Worm (Caenorhabditis elegans) whole organism, young adult: ENCODE data around the gene B0001.8.
"Not testable (repeated sequence)": the region's sequence is repeated elsewhere in the genome, so short reads cannot be mapped to it uniquely, and the experiment has no call there.

Experiments used
- B0336.3 ChIP-seq: fragments of 200-800 bp; sonication (Bioruptor generic); IDR thresholded peaks from 2 replicates; pipeline ENCODE4 v1.3.6; 2022; ENCODE audit warnings: missing genetic modification characterization, missing compliant biosample characterization
- C06A6.2 ChIP-seq: fragments of 200-800 bp; sonication (Bioruptor generic); conservative IDR thresholded peaks from 2 replicates; pipeline ENCODE4 v1.3.6; 2022; ENCODE audit warnings: missing genetic modification characterization, missing compliant biosample characterization
- F37B4.10 ChIP-seq: fragments of 200-800 bp; sonication (Bioruptor generic); IDR thresholded peaks from 2 replicates; pipeline ENCODE4 v1.3.6; 2022; ENCODE audit warnings: missing genetic modification characterization, missing compliant biosample characterization
- F57A8.1 ChIP-seq: fragments of 200-800 bp; sonication (Bioruptor generic); optimal IDR thresholded peaks from 2 replicates; lab custom pipeline; 2018; ENCODE audit warnings: mild to moderate bottlenecking, missing genetic modification characterization, moderate library complexity, missing compliant biosample characterization
- K11D2.4 ChIP-seq: fragments of 200-800 bp; sonication (Bioruptor generic); IDR thresholded peaks from 2 replicates; pipeline ENCODE4 v1.3.6; 2022; ENCODE audit warnings: missing genetic modification reagents, missing genetic modification characterization, missing compliant biosample characterization
- T26A5.8 ChIP-seq: sonication (generic microtip); optimal IDR thresholded peaks from 2 replicates; lab custom pipeline; 2016; ENCODE audit warnings: missing genetic modification characterization, missing compliant biosample characterization
- Y53F4B.3 ChIP-seq: fragments of 200-800 bp; sonication (Bioruptor generic); IDR thresholded peaks from 2 replicates; pipeline ENCODE4 v1.3.6; 2022; ENCODE audit warnings: missing genetic modification reagents, missing genetic modification characterization, missing compliant biosample characterization
- Y79H2A.3 ChIP-seq: fragments of 200-800 bp; sonication (Bioruptor generic); conservative IDR thresholded peaks from 2 replicates; pipeline ENCODE4 v1.3.6; 2022; ENCODE audit warnings: missing genetic modification reagents, missing genetic modification characterization, missing compliant biosample characterization
- aptf-2 ChIP-seq: fragments of 200-800 bp; sonication (Bioruptor generic); conservative IDR thresholded peaks from 2 replicates; pipeline ENCODE4 v1.3.6; 2022; ENCODE audit warnings: missing genetic modification reagents, missing genetic modification characterization, missing compliant biosample characterization
- cebp-1 ChIP-seq, 2 experiments: fragments of 200-800 bp in 1 of 2; sonication (Bioruptor generic) in 1 of 2; sonication (generic microtip) in 1 of 2; IDR thresholded peaks in 1 of 2; optimal IDR thresholded peaks in 1 of 2; 2 replicates each; pipeline versions ENCODE4 v1.3.6 to Lab custom; 2017 to 2022; ENCODE audit warnings: missing compliant biosample characterization in 2 of 2, missing genetic modification characterization in 2 of 2, mild to moderate bottlenecking in 1 of 2, missing genetic modification reagents in 1 of 2, moderate library complexity in 1 of 2
- cebp-2 ChIP-seq: fragments of 200-800 bp; sonication (Bioruptor generic); IDR thresholded peaks from 2 replicates; pipeline ENCODE4 v1.3.6; 2022; ENCODE audit warnings: missing genetic modification characterization, missing compliant biosample characterization
- ceh-100 ChIP-seq: fragments of 200-800 bp; sonication (Bioruptor generic); IDR thresholded peaks from 2 replicates; pipeline ENCODE4 v1.3.6; 2022; ENCODE audit warnings: missing genetic modification reagents, missing genetic modification characterization, missing compliant biosample characterization
- egl-18 ChIP-seq: fragments of 200-800 bp; sonication (Bioruptor generic); IDR thresholded peaks from 2 replicates; pipeline ENCODE4 v1.3.6; 2022; ENCODE audit warnings: missing genetic modification reagents, missing genetic modification characterization, missing compliant biosample characterization
- ets-4 ChIP-seq: fragments of 200-800 bp; sonication (Bioruptor generic); optimal IDR thresholded peaks from 2 replicates; lab custom pipeline; 2018; ENCODE audit warnings: mild to moderate bottlenecking, missing genetic modification characterization, missing compliant biosample characterization
- fkh-3 ChIP-seq: sonication (generic microtip); optimal IDR thresholded peaks from 2 replicates; lab custom pipeline; 2016; ENCODE audit warnings: mild to moderate bottlenecking, missing genetic modification characterization, missing compliant biosample characterization
- him-1 ChIP-seq: sonication (generic microtip); optimal IDR thresholded peaks from 2 replicates; lab custom pipeline; 2016; ENCODE audit warnings: missing genotype, missing genetic modification reagents, missing genetic modification characterization, missing compliant biosample characterization
- hmg-1.2 ChIP-seq: fragments of 200-800 bp; sonication (Bioruptor generic); IDR thresholded peaks from 2 replicates; pipeline ENCODE4 v1.3.6; 2022; ENCODE audit warnings: missing genetic modification reagents, missing genetic modification characterization, missing compliant biosample characterization
- madf-10 ChIP-seq: sonication (generic microtip); optimal IDR thresholded peaks from 2 replicates; lab custom pipeline; 2016; ENCODE audit warnings: mild to moderate bottlenecking, missing genetic modification characterization, missing compliant biosample characterization
- madf-3 ChIP-seq: fragments of 200-800 bp; sonication (Bioruptor generic); IDR thresholded peaks from 2 replicates; pipeline ENCODE4 v1.3.6; 2022; ENCODE audit warnings: missing genetic modification reagents, missing genetic modification characterization, missing compliant biosample characterization
- nfya-2 ChIP-seq: fragments of 200-800 bp; sonication (Bioruptor generic); IDR thresholded peaks from 2 replicates; pipeline ENCODE4 v1.3.6; 2022; ENCODE audit warnings: missing genetic modification reagents, missing genetic modification characterization, missing compliant biosample characterization
- nhr-120 ChIP-seq: fragments of 200-800 bp; sonication (Bioruptor generic); IDR thresholded peaks from 2 replicates; pipeline ENCODE4 v1.3.6; 2022; ENCODE audit warnings: missing genetic modification characterization, missing compliant biosample characterization
- nhr-27 ChIP-seq: fragments of 200-800 bp; sonication (Bioruptor generic); optimal IDR thresholded peaks from 2 replicates; lab custom pipeline; 2018; ENCODE audit warnings: mild to moderate bottlenecking, missing genetic modification characterization, moderate library complexity, missing compliant biosample characterization
- nhr-80 ChIP-seq: sonication (generic microtip); optimal IDR thresholded peaks from 2 replicates; lab custom pipeline; 2016; ENCODE audit warnings: missing genetic modification characterization, missing compliant biosample characterization
- pha-4 ChIP-seq: fragments of 150-350 bp; sonication (generic microtip); optimal IDR thresholded peaks from 2 replicates; lab custom pipeline; 2014; ENCODE audit warnings: missing biosample characterization, missing genetic modification reagents, missing genetic modification characterization
- repo-1 ChIP-seq: sonication (generic microtip); optimal IDR thresholded peaks from 2 replicates; lab custom pipeline; 2017; ENCODE audit warnings: mild to moderate bottlenecking, missing genetic modification characterization, missing compliant biosample characterization
- sea-2 ChIP-seq: fragments of 200-800 bp; sonication (Bioruptor generic); IDR thresholded peaks from 2 replicates; pipeline ENCODE4 v1.3.6; 2022; ENCODE audit warnings: missing genetic modification characterization, missing compliant biosample characterization
- xnd-1 ChIP-seq: sonication (generic microtip); optimal IDR thresholded peaks from 2 replicates; lab custom pipeline; 2016; ENCODE audit warnings: missing genotype, missing genetic modification reagents, missing genetic modification characterization, missing compliant biosample characterization
- ztf-25 ChIP-seq: fragments of 200-800 bp; sonication (Bioruptor generic); IDR thresholded peaks from 2 replicates; pipeline ENCODE4 v1.3.6; 2022; ENCODE audit warnings: missing genetic modification reagents, missing genetic modification characterization, missing compliant biosample characterization

B0001.8 gene

DNA sequence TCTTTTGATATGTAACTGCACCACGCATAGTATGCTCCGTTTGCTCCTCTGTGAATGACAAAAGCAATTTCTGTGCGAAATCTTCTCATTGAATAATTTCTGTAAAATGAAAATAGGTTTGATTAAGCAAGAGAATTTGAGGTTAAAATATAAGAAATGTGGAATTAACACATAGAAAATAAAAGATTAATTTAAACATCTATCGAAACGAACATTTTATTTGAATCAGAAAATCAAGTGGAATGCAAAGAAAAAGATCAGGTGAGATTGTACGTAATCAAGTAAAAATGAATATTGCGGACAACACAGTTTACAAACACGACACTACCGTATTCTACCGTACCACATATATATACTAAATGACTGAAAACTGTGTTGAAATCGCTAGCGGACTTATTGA is at the start of gene B0001.8:
B0001.8 (minus strand) TSS at position 101 of the 400 bp plus-strand sequence.
- 0 out of 2 replicates have a peak, but pooled peaks have one; percentile 41 for TF ChIP-seq Y79H2A.3 (GFP tag; lab: Robert Waterston, UW)
- no peak for TF ChIP-seq K11D2.4 (GFP tag; lab: Robert Waterston, UW)

DNA sequence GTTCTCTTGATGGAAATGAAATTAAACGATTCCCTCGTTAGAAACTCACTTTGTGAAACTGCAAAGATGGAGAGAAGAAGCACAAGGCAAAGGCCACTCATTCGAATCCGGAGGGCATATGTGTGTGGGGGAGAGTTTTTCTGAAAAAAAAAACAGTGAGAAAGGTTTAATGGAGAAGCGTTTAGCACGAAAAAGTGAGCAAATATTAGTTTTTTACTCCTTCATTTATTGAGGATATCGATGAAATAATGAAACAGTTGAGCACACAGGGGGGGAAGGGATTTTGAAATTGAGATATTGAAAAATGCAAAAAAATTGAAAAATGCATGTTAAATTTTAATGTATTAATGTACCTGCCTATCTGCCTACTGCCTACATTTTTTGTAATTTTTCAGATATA is 37.4 kb upstream of the B0001.8 start, which contains the start of gene nlr-1:
nlr-1 (minus strand) TSS at position 101 of the 400 bp plus-strand sequence.
- not testable (repeated sequence) for TF ChIP-seq repo-1 (tag; lab: Kevin White, UChicago); F57A8.1 (GFP tag; lab: Kevin White, UChicago); sea-2 (GFP tag; lab: Robert Waterston, UW)

- TF ChIP-seq madf-3, result 0 out of 2 replicates have a peak, but pooled peaks have one; percentile 24
Observed at ce11 chrIV:12170396-12170795, 29.5 kb upstream of the B0001.8 start.

DNA sequence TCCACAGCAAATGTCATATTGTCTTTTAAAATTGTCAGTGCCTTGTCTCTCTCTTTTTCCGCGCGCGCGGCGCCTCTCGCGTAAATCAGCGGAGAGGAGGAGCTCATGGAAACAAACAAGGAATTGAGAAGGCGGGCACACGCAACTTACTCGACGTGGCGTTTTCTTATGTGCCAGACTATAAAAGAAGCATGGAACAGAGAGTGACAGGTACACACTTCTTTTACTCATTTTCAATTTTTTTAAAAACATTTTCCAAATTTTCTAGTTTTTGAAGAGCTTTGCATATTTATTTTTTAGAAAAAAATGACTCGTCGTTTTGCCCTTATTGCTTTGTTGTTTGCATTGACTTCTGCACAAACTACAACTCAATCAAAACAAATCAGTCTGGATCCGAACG is 27.1 kb upstream of the B0001.8 start, which contains the start of gene F20B10.3:
F20B10.3 (plus strand) TSS at position 301 of the 400 bp plus-strand sequence.
- TF ChIP-seq him-1, result no peak
- no peak for TF ChIP-seq ceh-100 (GFP tag; lab: Robert Waterston, UW)
- no peak for TF ChIP-seq fkh-3 (tag; lab: Kevin White, UChicago)
- no peak for TF ChIP-seq T26A5.8 (tag; lab: Kevin White, UChicago)
- no peak for TF ChIP-seq cebp-1 (GFP tag; IDR thresholded peaks at IDR 0.05; lab: Robert Waterston, UW)
- no peak for TF ChIP-seq cebp-1 (tag; optimal IDR thresholded peaks at IDR 0.05; lab: Kevin White, UChicago)
- no peak for TF ChIP-seq ztf-25 (GFP tag; lab: Robert Waterston, UW)

DNA sequence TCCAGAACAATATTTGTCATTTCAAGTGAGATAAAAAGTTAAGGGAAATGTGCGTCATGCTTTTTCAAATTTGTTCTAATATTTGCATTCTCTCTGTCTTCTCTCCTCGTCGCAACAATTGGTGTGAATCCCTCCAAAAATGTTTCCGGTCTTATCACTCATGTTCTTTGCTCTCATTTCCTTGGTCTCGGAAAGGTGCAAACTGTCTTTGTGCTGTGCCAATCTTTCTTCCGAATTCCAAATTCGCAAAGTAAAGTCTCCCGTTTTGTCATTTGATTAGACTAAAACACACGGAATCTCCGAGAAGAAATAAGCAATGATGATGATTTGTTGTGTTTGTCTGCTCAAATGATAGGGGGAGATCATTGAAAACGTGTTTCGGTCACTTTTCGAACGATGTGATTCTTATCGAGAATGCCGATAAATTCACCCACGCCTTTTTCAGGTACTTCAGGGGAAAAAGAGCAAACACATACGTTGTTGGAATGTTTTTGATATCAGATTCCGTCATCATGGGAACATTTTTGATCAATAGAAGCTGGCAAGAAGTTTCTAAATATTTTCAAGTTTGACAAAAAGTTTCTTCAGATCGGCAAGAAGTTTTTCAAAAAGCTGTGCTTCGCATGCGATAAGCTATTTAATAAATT is 24.7 kb upstream of the B0001.8 start:
- TF ChIP-seq pha-4 (tag; lab: Kevin White, UChicago), result no peak
- no peak for TF ChIP-seq nhr-120 (GFP tag; lab: Robert Waterston, UW)
- no peak for TF ChIP-seq aptf-2 (GFP tag; lab: Robert Waterston, UW)
- no peak for TF ChIP-seq nhr-27 (tag; lab: Kevin White, UChicago)
- no peak for TF ChIP-seq F37B4.10 (GFP tag; lab: Robert Waterston, UW)
- TF ChIP-seq egl-18, result no peak
- peak; percentile 68 for TF ChIP-seq nhr-80
- TF ChIP-seq, all 124 proteins: peak for 1

ce11 chrIV:12162732-12163131 is 21.9 kb upstream of the B0001.8 start:
- no peak for TF ChIP-seq C06A6.2 (GFP tag; lab: Robert Waterston, UW)
- no peak for TF ChIP-seq Y53F4B.3 (GFP tag; lab: Robert Waterston, UW)
- no peak for TF ChIP-seq madf-10 (tag; lab: Kevin White, UChicago)
- TF ChIP-seq hmg-1.2 (GFP tag; lab: Robert Waterston, UW), result no peak
- TF ChIP-seq ets-4 (GFP tag; lab: Kevin White, UChicago), result no peak
- no peak for TF ChIP-seq nfya-2 (GFP tag; lab: Robert Waterston, UW)
- no peak for TF ChIP-seq xnd-1 (tag; lab: Kevin White, UChicago)
- TF ChIP-seq B0336.3, result no peak
- 0 out of 2 replicates have a peak, but pooled peaks have one; percentile 50 for TF ChIP-seq cebp-2
